Worm (Caenorhabditis elegans) whole organism, L3 larva: ENCODE results near the gene C53B7.6.

Experiments
- R02D3.7 ChIP-seq: fragments of 150-350 bp; optimal IDR thresholded peaks from 2 replicates; lab custom pipeline; 2014; ENCODE audit warnings: missing biosample characterization, missing genetic modification characterization
- ZK546.5 ChIP-seq: sonication (generic microtip); optimal IDR thresholded peaks from 2 replicates; lab custom pipeline; 2017; ENCODE audit warnings: missing biosample characterization, missing genetic modification characterization
- aly-2 ChIP-seq: fragments of 150-350 bp; optimal IDR thresholded peaks from 2 replicates; lab custom pipeline; 2014; ENCODE audit warnings: missing biosample characterization, missing genetic modification characterization
- ceh-16 ChIP-seq: sonication (generic microtip); optimal IDR thresholded peaks from 2 replicates; lab custom pipeline; 2017; ENCODE audit warnings: missing biosample characterization, missing genetic modification characterization
- ceh-28 ChIP-seq: fragments of 150-350 bp; optimal IDR thresholded peaks from 2 replicates; lab custom pipeline; 2014; ENCODE audit warnings: missing biosample characterization, missing genetic modification reagents, missing genetic modification characterization
- ceh-82 ChIP-seq: fragments of 150-350 bp; optimal IDR thresholded peaks from 2 replicates; lab custom pipeline; 2014; ENCODE audit warnings: missing biosample characterization, missing genetic modification characterization
- ceh-9 ChIP-seq: sonication (generic microtip); optimal IDR thresholded peaks from 2 replicates; lab custom pipeline; 2018; ENCODE audit warnings: missing biosample characterization, missing genetic modification characterization
- daf-12 ChIP-seq: fragments of 150-350 bp; optimal IDR thresholded peaks from 2 replicates; lab custom pipeline; 2014; ENCODE audit warnings: missing biosample characterization, missing genetic modification reagents, missing genetic modification characterization
- egl-5 ChIP-seq: fragments of 150-350 bp; optimal IDR thresholded peaks from 2 replicates; lab custom pipeline; 2017; ENCODE audit warnings: missing biosample characterization, missing genetic modification reagents, missing genetic modification characterization, inconsistent platforms
- elt-1 ChIP-seq: fragments of 150-350 bp; optimal IDR thresholded peaks from 2 replicates; lab custom pipeline; 2014; ENCODE audit warnings: missing biosample characterization, missing genetic modification characterization
- elt-2 ChIP-seq: sonication (generic microtip); optimal IDR thresholded peaks from 2 replicates; lab custom pipeline; 2016; ENCODE audit warnings: missing genetic modification reagents, mild to moderate bottlenecking, missing genetic modification characterization, missing compliant biosample characterization
- eor-1 ChIP-seq, 2 experiments: fragments of 150-350 bp; optimal IDR thresholded peaks; 2 replicates each; lab custom pipeline; 2014 to 2018; ENCODE audit warnings: missing biosample characterization in 2 of 2, missing genetic modification characterization in 2 of 2
- fkh-10 ChIP-seq: sonication (generic microtip); optimal IDR thresholded peaks from 2 replicates; lab custom pipeline; 2017; ENCODE audit warnings: missing biosample characterization, missing genetic modification reagents, missing genetic modification characterization
- fos-1 ChIP-seq: fragments of 150-350 bp; optimal IDR thresholded peaks from 2 replicates; lab custom pipeline; 2014; ENCODE audit warnings: missing biosample characterization, missing genetic modification characterization
- hmg-11 ChIP-seq: sonication (generic microtip); optimal IDR thresholded peaks from 2 replicates; lab custom pipeline; 2016; ENCODE audit warnings: missing genetic modification characterization, missing compliant biosample characterization
- lin-15B ChIP-seq: fragments of 150-350 bp; optimal IDR thresholded peaks from 2 replicates; lab custom pipeline; 2014; ENCODE audit warnings: missing biosample characterization, missing genetic modification characterization
- lin-39 ChIP-seq: fragments of 150-350 bp; optimal IDR thresholded peaks from 2 replicates; lab custom pipeline; 2018; ENCODE audit warnings: missing biosample characterization, missing genetic modification reagents, missing genetic modification characterization
- lsy-12 ChIP-seq: sonication (generic microtip); optimal IDR thresholded peaks from 2 replicates; lab custom pipeline; 2016; ENCODE audit warnings: mild to moderate bottlenecking, missing genetic modification characterization, missing compliant biosample characterization
- mdl-1 ChIP-seq: fragments of 150-350 bp; optimal IDR thresholded peaks from 2 replicates; lab custom pipeline; 2014; ENCODE audit warnings: missing biosample characterization, missing genetic modification characterization
- mml-1 ChIP-seq: fragments of 150-350 bp; sonication (generic microtip); optimal IDR thresholded peaks from 3 replicates; lab custom pipeline; 2014; ENCODE audit warnings: missing biosample characterization, missing genetic modification characterization
- nfya-1 ChIP-seq: sonication (generic microtip); optimal IDR thresholded peaks from 2 replicates; lab custom pipeline; 2017; ENCODE audit warnings: missing genetic modification characterization, mild to moderate bottlenecking, missing compliant biosample characterization, antibody characterized with exemption, moderate library complexity; ENCODE audit not compliant: insufficient read depth
- nhr-11 ChIP-seq: fragments of 150-350 bp; optimal IDR thresholded peaks from 2 replicates; lab custom pipeline; 2014; ENCODE audit warnings: missing biosample characterization, missing genetic modification characterization
- nhr-12 ChIP-seq: fragments of 150-350 bp; optimal IDR thresholded peaks from 2 replicates; lab custom pipeline; 2014; ENCODE audit warnings: missing biosample characterization, missing genetic modification characterization
- nhr-23 ChIP-seq: fragments of 150-350 bp; optimal IDR thresholded peaks from 2 replicates; lab custom pipeline; 2014; ENCODE audit warnings: missing biosample characterization, missing genetic modification reagents, missing genetic modification characterization
- nhr-237 ChIP-seq: fragments of 150-350 bp; optimal IDR thresholded peaks from 2 replicates; lab custom pipeline; 2014; ENCODE audit warnings: missing biosample characterization, missing genetic modification characterization
- nhr-25 ChIP-seq: sonication (generic microtip); optimal IDR thresholded peaks from 2 replicates; lab custom pipeline; 2017; ENCODE audit warnings: missing biosample characterization, missing genetic modification characterization
- nhr-28 ChIP-seq: fragments of 150-350 bp; optimal IDR thresholded peaks from 2 replicates; lab custom pipeline; 2014; ENCODE audit warnings: missing biosample characterization, missing genetic modification characterization
- nhr-43 ChIP-seq: sonication (generic microtip); optimal IDR thresholded peaks from 2 replicates; lab custom pipeline; 2016; ENCODE audit warnings: mild to moderate bottlenecking, missing genetic modification characterization, missing compliant biosample characterization; ENCODE audit not compliant: poor library complexity, severe bottlenecking
- nhr-67 ChIP-seq: fragments of 150-350 bp; optimal IDR thresholded peaks from 2 replicates; lab custom pipeline; 2014; ENCODE audit warnings: missing biosample characterization, missing genetic modification characterization
- nhr-76 ChIP-seq: fragments of 150-350 bp; sonication (generic microtip); optimal IDR thresholded peaks from 5 replicates; lab custom pipeline; 2014; ENCODE audit warnings: missing biosample characterization, missing genetic modification characterization
- nhr-77 ChIP-seq: fragments of 150-350 bp; optimal IDR thresholded peaks from 2 replicates; lab custom pipeline; 2014; ENCODE audit warnings: missing biosample characterization, missing genetic modification characterization
- pqm-1 ChIP-seq: fragments of 150-350 bp; optimal IDR thresholded peaks from 2 replicates; lab custom pipeline; 2017; ENCODE audit warnings: missing biosample characterization, missing genetic modification characterization, inconsistent platforms
- skn-1 ChIP-seq: fragments of 150-350 bp; optimal IDR thresholded peaks from 2 replicates; lab custom pipeline; 2014; ENCODE audit warnings: missing biosample characterization, missing genetic modification characterization
- snpc-4 ChIP-seq: fragments of 150-350 bp; optimal IDR thresholded peaks from 2 replicates; lab custom pipeline; 2014; ENCODE audit warnings: missing biosample characterization, missing genetic modification characterization
- tbx-2 ChIP-seq: sonication (generic microtip); optimal IDR thresholded peaks from 2 replicates; lab custom pipeline; 2016; ENCODE audit warnings: mild to moderate bottlenecking, missing genetic modification characterization, missing compliant biosample characterization
- unc-39 ChIP-seq: sonication (generic microtip); optimal IDR thresholded peaks from 4 replicates; lab custom pipeline; 2017; ENCODE audit warnings: missing biosample characterization, missing genetic modification characterization
- unc-62 ChIP-seq: fragments of 150-350 bp; sonication (generic microtip); optimal IDR thresholded peaks from 4 replicates; lab custom pipeline; 2014; ENCODE audit warnings: missing biosample characterization, missing genetic modification reagents, missing genetic modification characterization
- zag-1 ChIP-seq: fragments of 150-350 bp; optimal IDR thresholded peaks from 2 replicates; lab custom pipeline; 2014; ENCODE audit warnings: missing biosample characterization, missing genetic modification characterization
- ztf-11 ChIP-seq: fragments of 150-350 bp; optimal IDR thresholded peaks from 2 replicates; lab custom pipeline; 2014; ENCODE audit warnings: missing biosample characterization, missing genetic modification characterization
- ztf-4 ChIP-seq: fragments of 150-350 bp; optimal IDR thresholded peaks from 2 replicates; lab custom pipeline; 2014; ENCODE audit warnings: missing biosample characterization, missing genetic modification characterization

Gene C53B7.6

ce11 chrX:6853318-6853717, 15.3 kb downstream of the C53B7.6 start, which contains the start of gene rig-3:
TSS of gene rig-3 (plus strand) at chrX:6853618.
- no peak for TF ChIP-seq egl-5 (tag; lab: Kevin White, UChicago)
- TF ChIP-seq pqm-1 = no peak
- no peak for TF ChIP-seq ceh-28 (tag; lab: Kevin White, UChicago)
- no peak for TF ChIP-seq elt-1
- no peak for TF ChIP-seq unc-39
- no peak for TF ChIP-seq unc-62 (GFP tag; lab: Kevin White, UChicago)
- TF ChIP-seq hmg-11 (tag; lab: Kevin White, UChicago) = no peak
- no peak for TF ChIP-seq nfya-1 (tag; lab: Kevin White, UChicago)
- TF ChIP-seq nhr-67 (tag; lab: Kevin White, UChicago) = no peak
- TF ChIP-seq nhr-28 = no peak
- no peak for TF ChIP-seq aly-2
- TF ChIP-seq ztf-11 (tag; lab: Kevin White, UChicago) = no peak
- TF ChIP-seq ZK546.5 (tag; lab: Kevin White, UChicago) = no peak
- no peak for TF ChIP-seq skn-1
- TF ChIP-seq nhr-11 = no peak
- no peak for TF ChIP-seq eor-1 (tag; optimal IDR thresholded peaks at IDR 0.05; lab: Kevin White, UChicago)
- TF ChIP-seq ceh-82 (tag; lab: Kevin White, UChicago) = no peak
- no peak for TF ChIP-seq tbx-2

- no peak for TF ChIP-seq ceh-9 (tag; lab: Kevin White, UChicago)
- no peak for TF ChIP-seq mdl-1 (tag; lab: Kevin White, UChicago)
- no peak for TF ChIP-seq pqm-1
- no peak for TF ChIP-seq fkh-10 (GFP tag; lab: Kevin White, UChicago)
- TF ChIP-seq elt-1 = no peak
- TF ChIP-seq lin-39 (tag; lab: Kevin White, UChicago) = no peak
- TF ChIP-seq nhr-77 (tag; lab: Kevin White, UChicago) = no peak
- no peak for TF ChIP-seq R02D3.7 (tag; lab: Kevin White, UChicago)
- no peak for TF ChIP-seq lin-15B (tag; lab: Kevin White, UChicago)
- no peak for TF ChIP-seq skn-1
- no peak for TF ChIP-seq nfya-1 (tag; lab: Kevin White, UChicago)
- no peak for TF ChIP-seq ztf-11 (tag; lab: Kevin White, UChicago)
- no peak for TF ChIP-seq elt-2 (tag; lab: Kevin White, UChicago)
- no peak for TF ChIP-seq unc-62 (GFP tag; lab: Kevin White, UChicago)
- no peak for TF ChIP-seq nhr-11
- TF ChIP-seq nhr-23 (tag; lab: Kevin White, UChicago) = no peak
- TF ChIP-seq nhr-43 (tag; lab: Kevin White, UChicago) = no peak
- TF ChIP-seq, all 47 proteins: peak for 0
These were observed 18.2 kb downstream of the C53B7.6 start for ce11 chrX:6850412-6850811.

- no peak for TF ChIP-seq ZK546.5 (tag; lab: Kevin White, UChicago)
- TF ChIP-seq hmg-11 (tag; lab: Kevin White, UChicago) = no peak
- no peak for TF ChIP-seq egl-5 (tag; lab: Kevin White, UChicago)
- no peak for TF ChIP-seq ceh-82 (tag; lab: Kevin White, UChicago)
- no peak for TF ChIP-seq unc-62 (GFP tag; lab: Kevin White, UChicago)
- TF ChIP-seq elt-1 = no peak
- TF ChIP-seq fos-1 (tag; lab: Kevin White, UChicago) = no peak
- no peak for TF ChIP-seq mml-1 (tag; lab: Kevin White, UChicago)
- TF ChIP-seq nhr-12 (tag; lab: Kevin White, UChicago) = no peak
- TF ChIP-seq skn-1 = no peak
- TF ChIP-seq nhr-11 = no peak
- TF ChIP-seq elt-2 (tag; lab: Kevin White, UChicago) = no peak
- TF ChIP-seq ceh-16 (tag; lab: Kevin White, UChicago) = no peak
- TF ChIP-seq ztf-4 (tag; lab: Kevin White, UChicago) = no peak
These were observed 20.0 kb downstream of the C53B7.6 start for ce11 chrX:6848596-6848995.

- no peak for TF ChIP-seq lsy-12 (tag; lab: Kevin White, UChicago)
- no peak for TF ChIP-seq daf-12 (tag; lab: Kevin White, UChicago)
- TF ChIP-seq nhr-237 = no peak
- no peak for TF ChIP-seq ceh-16 (tag; lab: Kevin White, UChicago)
- TF ChIP-seq nhr-23 (tag; lab: Kevin White, UChicago) = no peak
- no peak for TF ChIP-seq zag-1
- TF ChIP-seq nhr-25 (tag; lab: Kevin White, UChicago) = no peak
- no peak for TF ChIP-seq nhr-76 (tag; lab: Kevin White, UChicago)
- no peak for TF ChIP-seq snpc-4 (tag; lab: Kevin White, UChicago)
- TF ChIP-seq mml-1 (tag; lab: Kevin White, UChicago) = no peak
- TF ChIP-seq ceh-9 (tag; lab: Kevin White, UChicago) = no peak
- TF ChIP-seq R02D3.7 (tag; lab: Kevin White, UChicago) = no peak
- TF ChIP-seq mdl-1 (tag; lab: Kevin White, UChicago) = no peak
- no peak for TF ChIP-seq unc-39
- TF ChIP-seq nhr-28 = no peak
- TF ChIP-seq lin-39 (tag; lab: Kevin White, UChicago) = no peak
- no peak for TF ChIP-seq nhr-67 (tag; lab: Kevin White, UChicago)
- no peak for TF ChIP-seq ZK546.5 (tag; lab: Kevin White, UChicago)
- no peak for TF ChIP-seq ceh-28 (tag; lab: Kevin White, UChicago)
These were observed 22.6 kb downstream of the C53B7.6 start, which contains the start of gene C53B7.2 for ce11 chrX:6845934-6846333. TSS of gene C53B7.2 (plus strand) at chrX:6846234.
